Fruit fly (Drosophila melanogaster) whole organism, embryonic: ENCODE results near the gene CG32847.

ENCODE experiments used
- B-H2 ChIP-seq: fragments of 200-800 bp; sonication (Bioruptor generic); optimal IDR thresholded peaks from 2 replicates; lab custom pipeline; 2018; ENCODE audit warnings: missing biosample characterization, mild to moderate bottlenecking, missing genetic modification characterization
- CG10565 ChIP-seq: fragments of 200-800 bp; sonication (Bioruptor generic); optimal IDR thresholded peaks from 3 replicates; lab custom pipeline; 2016; ENCODE audit warnings: missing biosample characterization, mild to moderate bottlenecking, missing genetic modification characterization
- CG11696 ChIP-seq: fragments of 200-800 bp; sonication (Bioruptor generic); IDR thresholded peaks from 2 replicates; pipeline ENCODE4 v1.3.6; 2022; ENCODE audit warnings: missing biosample characterization, missing genetic modification characterization
- CG12391 ChIP-seq: fragments of 200-800 bp; sonication (Bioruptor generic); optimal IDR thresholded peaks from 3 replicates; lab custom pipeline; 2018; ENCODE audit warnings: missing biosample characterization, mild to moderate bottlenecking, missing genetic modification characterization, moderate library complexity
- CG12769 ChIP-seq: fragments of 200-800 bp; sonication (Bioruptor generic); optimal IDR thresholded peaks from 2 replicates; lab custom pipeline; 2019; ENCODE audit warnings: missing biosample characterization, mild to moderate bottlenecking, missing genetic modification characterization, moderate library complexity
- CG17361 ChIP-seq: fragments of 200-800 bp; sonication (Bioruptor generic); IDR thresholded peaks from 3 replicates; pipeline ENCODE4 v1.3.6; 2022; ENCODE audit warnings: missing biosample characterization, missing genetic modification characterization
- CG17385 ChIP-seq: fragments of 200-800 bp; sonication (Bioruptor generic); optimal IDR thresholded peaks from 3 replicates; lab custom pipeline; 2018; ENCODE audit warnings: missing biosample characterization, mild to moderate bottlenecking, missing genetic modification characterization
- CG1832 ChIP-seq: fragments of 200-800 bp; sonication (Bioruptor generic); optimal IDR thresholded peaks from 2 replicates; lab custom pipeline; 2017; ENCODE audit warnings: missing biosample characterization, mild to moderate bottlenecking, missing genetic modification characterization, inconsistent platforms
- CG2199 ChIP-seq: fragments of 200-800 bp; sonication (Bioruptor generic); IDR thresholded peaks from 3 replicates; pipeline ENCODE4 v1.3.6; 2022; ENCODE audit warnings: missing biosample characterization, missing genetic modification characterization
- CG2678 ChIP-seq: fragments of 200-800 bp; sonication (Bioruptor generic); optimal IDR thresholded peaks from 3 replicates; lab custom pipeline; 2019; ENCODE audit warnings: missing biosample characterization, mild to moderate bottlenecking, missing genetic modification characterization, moderate library complexity
- CG3065 ChIP-seq: fragments of 200-800 bp; sonication (Bioruptor generic); optimal IDR thresholded peaks from 2 replicates; lab custom pipeline; 2016; ENCODE audit warnings: missing biosample characterization, missing genetic modification characterization
- CG32532 ChIP-seq: fragments of 200-800 bp; sonication (Bioruptor generic); IDR thresholded peaks from 2 replicates; pipeline ENCODE4 v1.3.6; 2022; ENCODE audit warnings: missing biosample characterization, missing genetic modification characterization
- CG32767 ChIP-seq: fragments of 200-800 bp; sonication (Bioruptor generic); IDR thresholded peaks from 2 replicates; pipeline ENCODE4 v1.3.6; 2022; ENCODE audit warnings: missing biosample characterization, missing genetic modification characterization
- CG3407 ChIP-seq: fragments of 200-800 bp; sonication (Bioruptor generic); optimal IDR thresholded peaks from 2 replicates; lab custom pipeline; 2018; ENCODE audit warnings: missing biosample characterization, mild to moderate bottlenecking, missing genetic modification characterization
- CG34422 ChIP-seq: fragments of 200-800 bp; sonication (Bioruptor generic); IDR thresholded peaks from 3 replicates; pipeline ENCODE4 v1.3.6; 2022; ENCODE audit warnings: missing biosample characterization, missing genetic modification characterization
- CG7372 ChIP-seq: fragments of 200-800 bp; sonication (Bioruptor generic); IDR thresholded peaks from 2 replicates; pipeline ENCODE4 v1.3.6; 2022; ENCODE audit warnings: missing biosample characterization, missing genetic modification characterization
- CG7963 ChIP-seq: fragments of 200-800 bp; sonication (Bioruptor generic); IDR thresholded peaks from 3 replicates; pipeline ENCODE4 v1.3.6; 2022; ENCODE audit warnings: missing biosample characterization, missing genetic modification characterization; ENCODE audit not compliant: partially characterized antibody
- D19A ChIP-seq: fragments of 200-800 bp; optimal IDR thresholded peaks from 3 replicates; lab custom pipeline; 2019; ENCODE audit warnings: missing biosample characterization, mild to moderate bottlenecking, missing genetic modification characterization, moderate library complexity
- Dad ChIP-seq: fragments of 200-800 bp; sonication (Bioruptor generic); optimal IDR thresholded peaks from 3 replicates; lab custom pipeline; 2016; ENCODE audit warnings: missing biosample characterization, missing genetic modification characterization
- Dp ChIP-seq: fragments of 200-800 bp; sonication (Bioruptor generic); optimal IDR thresholded peaks from 2 replicates; lab custom pipeline; 2018; ENCODE audit warnings: missing biosample characterization, mild to moderate bottlenecking, missing genetic modification characterization, moderate library complexity
- Fer3 ChIP-seq: fragments of 200-800 bp; sonication (Bioruptor generic); optimal IDR thresholded peaks from 2 replicates; lab custom pipeline; 2018; ENCODE audit warnings: missing biosample characterization, mild to moderate bottlenecking, missing genetic modification characterization, moderate library complexity
- HLH4C ChIP-seq: fragments of 200-800 bp; sonication (Bioruptor generic); IDR thresholded peaks from 3 replicates; pipeline ENCODE4 v1.3.6; 2022; ENCODE audit warnings: missing biosample characterization, missing genetic modification characterization; ENCODE audit not compliant: partially characterized antibody
- Kr ChIP-seq: fragments of 200-800 bp; sonication (Bioruptor generic); optimal IDR thresholded peaks from 2 replicates; lab custom pipeline; 2017; ENCODE audit warnings: missing biosample characterization, mild to moderate bottlenecking, missing genetic modification characterization
- Lhr ChIP-seq: fragments of 200-800 bp; sonication (Bioruptor generic); optimal IDR thresholded peaks from 3 replicates; lab custom pipeline; 2017; ENCODE audit warnings: mild to moderate bottlenecking, missing biosample characterization, missing genetic modification reagents, missing genetic modification characterization
- Mad ChIP-seq: fragments of 200-800 bp; sonication (Bioruptor generic); optimal IDR thresholded peaks from 2 replicates; lab custom pipeline; 2016; ENCODE audit warnings: missing biosample characterization, missing genetic modification characterization
- Nf-YA ChIP-seq: fragments of 200-800 bp; sonication (Bioruptor generic); IDR thresholded peaks from 2 replicates; pipeline ENCODE4 v1.3.6; 2022; ENCODE audit warnings: missing biosample characterization, missing genetic modification characterization
- Rx ChIP-seq: fragments of 200-800 bp; sonication (Bioruptor generic); IDR thresholded peaks from 2 replicates; pipeline ENCODE4 v1.3.6; 2022; ENCODE audit warnings: missing biosample characterization, missing genetic modification characterization
- Scr ChIP-seq: fragments of 200-800 bp; sonication (Bioruptor generic); IDR thresholded peaks from 2 replicates; pipeline ENCODE4 v1.3.6; 2022; ENCODE audit warnings: missing biosample characterization, missing genetic modification characterization; ENCODE audit not compliant: partially characterized antibody
- Ssrp ChIP-seq: fragments of 200-800 bp; sonication (Bioruptor generic); optimal IDR thresholded peaks from 2 replicates; lab custom pipeline; 2018; ENCODE audit warnings: missing biosample characterization, mild to moderate bottlenecking, missing genetic modification characterization, moderate library complexity
- YL-1 ChIP-seq: fragments of 200-800 bp; sonication (Bioruptor generic); optimal IDR thresholded peaks from 3 replicates; lab custom pipeline; 2017; ENCODE audit warnings: missing biosample characterization, mild to moderate bottlenecking, missing genetic modification characterization
- chn ChIP-seq: fragments of 200-800 bp; sonication (Bioruptor generic); optimal IDR thresholded peaks from 2 replicates; lab custom pipeline; 2016; ENCODE audit warnings: missing biosample characterization, missing genetic modification characterization
- ci ChIP-seq: fragments of 200-800 bp; sonication (Bioruptor generic); IDR thresholded peaks from 3 replicates; pipeline ENCODE4 v1.3.6; 2022; ENCODE audit warnings: missing biosample characterization, missing genetic modification characterization
- dpn ChIP-seq, 2 experiments: fragments of 200-800 bp; sonication (Bioruptor generic); optimal IDR thresholded peaks; 3 replicates each; lab custom pipeline; 2016; ENCODE audit warnings: missing biosample characterization in 2 of 2, missing genetic modification characterization in 2 of 2
- dysf ChIP-seq: fragments of 200-800 bp; sonication (Bioruptor generic); IDR thresholded peaks from 3 replicates; pipeline ENCODE4 v1.3.6; 2022; ENCODE audit warnings: missing biosample characterization, missing genetic modification characterization
- gem ChIP-seq: fragments of 200-800 bp; sonication (Bioruptor generic); optimal IDR thresholded peaks from 2 replicates; lab custom pipeline; 2019; ENCODE audit warnings: missing biosample characterization, mild to moderate bottlenecking, missing genetic modification characterization, moderate library complexity
- grau ChIP-seq: fragments of 200-800 bp; optimal IDR thresholded peaks from 3 replicates; lab custom pipeline; 2019; ENCODE audit warnings: missing biosample characterization, mild to moderate bottlenecking, missing genetic modification characterization, moderate library complexity
- gro ChIP-seq: fragments of 200-800 bp; sonication (Bioruptor generic); optimal IDR thresholded peaks from 2 replicates; lab custom pipeline; 2016; ENCODE audit warnings: missing biosample characterization, missing genetic modification characterization
- ind ChIP-seq: fragments of 200-800 bp; sonication (Bioruptor generic); optimal IDR thresholded peaks from 3 replicates; lab custom pipeline; 2016; ENCODE audit warnings: missing biosample characterization, missing genetic modification characterization
- inv ChIP-seq: fragments of 200-800 bp; sonication (Bioruptor generic); IDR thresholded peaks from 2 replicates; pipeline ENCODE4 v1.3.6; 2022; ENCODE audit warnings: missing biosample characterization, missing genetic modification characterization; ENCODE audit not compliant: partially characterized antibody
- mirr ChIP-seq: fragments of 200-800 bp; sonication (Bioruptor generic); optimal IDR thresholded peaks from 3 replicates; lab custom pipeline; 2018; ENCODE audit warnings: missing biosample characterization, mild to moderate bottlenecking, missing genetic modification characterization
- nerfin-1 ChIP-seq: fragments of 200-800 bp; sonication (Bioruptor generic); optimal IDR thresholded peaks from 3 replicates; lab custom pipeline; 2019; ENCODE audit warnings: missing biosample characterization, mild to moderate bottlenecking, missing genetic modification characterization, moderate library complexity
- salm ChIP-seq: fragments of 200-800 bp; sonication (Bioruptor generic); optimal IDR thresholded peaks from 2 replicates; lab custom pipeline; 2018; ENCODE audit warnings: missing biosample characterization, mild to moderate bottlenecking, missing genetic modification characterization
- slbo ChIP-seq: fragments of 200-800 bp; sonication (Bioruptor generic); IDR thresholded peaks from 2 replicates; pipeline ENCODE4 v1.3.6; 2022; ENCODE audit warnings: missing biosample characterization, missing genetic modification characterization
- sob ChIP-seq: fragments of 200-800 bp; sonication (Bioruptor generic); IDR thresholded peaks from 2 replicates; pipeline ENCODE4 v1.3.6; 2022; ENCODE audit warnings: missing biosample characterization, missing genetic modification characterization
- toy ChIP-seq: fragments of 200-800 bp; sonication (Bioruptor generic); IDR thresholded peaks from 2 replicates; pipeline ENCODE4 v1.3.6; 2022; ENCODE audit warnings: missing biosample characterization, missing genetic modification characterization
- unpg ChIP-seq: fragments of 200-800 bp; sonication (Bioruptor generic); optimal IDR thresholded peaks from 3 replicates; lab custom pipeline; 2018; ENCODE audit warnings: missing biosample characterization, mild to moderate bottlenecking, missing genetic modification characterization, moderate library complexity
- zfh1 ChIP-seq: fragments of 200-800 bp; sonication (Bioruptor generic); IDR thresholded peaks from 3 replicates; pipeline ENCODE4 v1.3.6; 2022; ENCODE audit warnings: missing biosample characterization, missing genetic modification characterization

Gene CG32847

dm6 chr3L:15141118-15142003, 20.0 kb downstream of the CG32847 start (continued):
- TF ChIP-seq ind = peak; percentile 1
- peak; percentile 83 for TF ChIP-seq CG1832 (GFP tag; lab: Kevin White, UChicago)
- TF ChIP-seq chn (GFP tag; lab: Kevin White, UChicago) = peak; percentile 8
- no peak for TF ChIP-seq gro (GFP tag; lab: Kevin White, UChicago)
- peak; percentile 20 for TF ChIP-seq Fer3 (tag; lab: Kevin White, UChicago)
- TF ChIP-seq CG34422 (GFP tag; lab: Robert Waterston, UW) = peak; percentile 32; the same call in 2 of the 3 replicates
- peak; percentile 65; the same call in 2 of the 3 replicates for TF ChIP-seq zfh1 (GFP tag; lab: Robert Waterston, UW)
- TF ChIP-seq CG3407 (GFP tag; lab: Kevin White, UChicago) = no peak
- TF ChIP-seq CG3065 = peak; percentile 17
- peak; percentile 34; the same call in 1 of the 3 replicates for TF ChIP-seq CG2199 (GFP tag; lab: Robert Waterston, UW)
- no peak for TF ChIP-seq Lhr
- peak; percentile 50; the same call in 2 of the 3 replicates for TF ChIP-seq CG17361 (GFP tag; lab: Robert Waterston, UW)
- TF ChIP-seq CG2678 = peak; percentile 48
- TF ChIP-seq sob (GFP tag; lab: Robert Waterston, UW) = peak; percentile 25; the same call in 1 of the 2 replicates
- no peak for TF ChIP-seq CG10565 (GFP tag; lab: Kevin White, UChicago)
- peak; percentile 60 for TF ChIP-seq slbo (GFP tag; lab: Robert Waterston, UW)
- TF ChIP-seq Nf-YA = no peak
- peak; percentile 30 for TF ChIP-seq Kr (GFP tag; lab: Kevin White, UChicago)
- no peak for TF ChIP-seq CG17385 (GFP tag; lab: Kevin White, UChicago)
- peak; percentile 84 for TF ChIP-seq YL-1
- peak; percentile 15 for TF ChIP-seq B-H2 (GFP tag; lab: Kevin White, UChicago)
- TF ChIP-seq mirr = peak; percentile 41
- no peak for TF ChIP-seq salm (tag; lab: Kevin White, UChicago)
- no peak for TF ChIP-seq Dad (GFP tag; lab: Kevin White, UChicago)
- TF ChIP-seq inv (GFP tag; lab: Robert Waterston, UW) = no peak
- peak; percentile 46; the same call in 1 of the 2 replicates for TF ChIP-seq Rx
- peak; percentile 55; the same call in 1 of the 2 replicates for TF ChIP-seq CG32532 (GFP tag; lab: Robert Waterston, UW)
- peak; percentile 14 for TF ChIP-seq D19A (tag; lab: Kevin White, UChicago)
- peak; percentile 14; the same call in 1 of the 3 replicates for TF ChIP-seq dysf (GFP tag; lab: Robert Waterston, UW)
- TF ChIP-seq CG12769 (tag; lab: Kevin White, UChicago) = peak; percentile 14
- TF ChIP-seq CG11696 (GFP tag; lab: Robert Waterston, UW) = 0 out of 2 replicates have a peak, but pooled peaks have one; percentile 18
- TF ChIP-seq grau (tag; lab: Kevin White, UChicago) = peak; percentile 38
- TF ChIP-seq dpn (GFP tag; optimal IDR thresholded peaks at IDR 0.05; lab: Kevin White, UChicago) = peak in 1 of 2 experiments; percentile 36
- TF ChIP-seq CG12391 (tag; lab: Kevin White, UChicago) = peak; percentile 46
- TF ChIP-seq Ssrp (tag; lab: Kevin White, UChicago) = peak; percentile 30

- TF ChIP-seq ci (GFP tag; lab: Robert Waterston, UW) (peak; percentile 68; the same call in 1 of the 3 replicates), CG32767 (GFP tag; lab: Robert Waterston, UW) (peak; percentile 70), CG7963 (no peak), unpg (GFP tag; lab: Kevin White, UChicago) (peak; percentile 30), CG7372 (GFP tag; lab: Robert Waterston, UW) (no peak), Mad (GFP tag; lab: Kevin White, UChicago) (peak; percentile 57), HLH4C (GFP tag; lab: Robert Waterston, UW) (peak; percentile 60; the same call in 2 of the 3 replicates), toy (GFP tag; lab: Robert Waterston, UW) (no peak), nerfin-1 (tag; lab: Kevin White, UChicago) (peak; percentile 41), Dp (GFP tag; lab: Kevin White, UChicago) (peak; percentile 62), gem (tag; lab: Kevin White, UChicago) (peak; percentile 32), Scr (GFP tag; lab: Robert Waterston, UW) (peak; percentile 69)
Measured at dm6 chr3L:15142004-15142890, 20.9 kb downstream of the CG32847 start, which contains the start of gene Pdi. Gene Pdi (minus strand): TSS chr3L:15142840.
